Worm (Caenorhabditis elegans): Measurements from ENCODE around the gene K08F4.12.

DNA sequence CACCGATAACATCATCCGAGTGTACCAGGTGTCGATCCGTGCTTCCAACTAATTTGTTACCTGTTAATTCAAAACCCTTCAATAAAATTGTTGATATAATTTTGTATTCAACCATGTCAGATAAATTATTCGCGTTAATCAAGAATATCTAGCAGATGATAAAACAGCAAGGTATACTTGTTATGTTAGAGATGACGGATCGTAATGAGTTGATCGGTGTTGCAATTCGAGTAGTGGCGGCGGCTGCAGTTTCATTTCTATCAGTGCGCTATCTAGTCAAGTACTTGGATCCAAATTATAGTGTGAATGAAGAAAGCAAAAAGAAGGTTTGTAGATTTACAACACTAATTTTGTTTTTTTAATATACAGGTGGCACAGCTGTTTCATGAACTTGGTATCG is 39.9 kb downstream of the K08F4.12 start, which contains the start of gene mspn-1:
- TF ChIP-seq ama-1 (optimal IDR thresholded peaks at IDR 0.05) (no peak), hnd-1 (tag; optimal IDR thresholded peaks at IDR 0.05) (no peak), tbx-37 (GFP tag; conservative IDR thresholded peaks at IDR 0.05) (no peak), hmg-4 (GFP tag; optimal IDR thresholded peaks at IDR 0.05) (no peak), tra-4 (tag; optimal IDR thresholded peaks at IDR 0.05) (no peak), F13C5.2 (tag; optimal IDR thresholded peaks at IDR 0.05) (no peak), ceh-36 (tag; optimal IDR thresholded peaks at IDR 0.05) (no peak), flt-1 (GFP tag; IDR thresholded peaks at IDR 0.05) (no peak)

All from whole organism, early embryonic.